Fruit fly (Drosophila melanogaster): ENCODE results near the gene CG32023.

Gene CG32023

DNA sequence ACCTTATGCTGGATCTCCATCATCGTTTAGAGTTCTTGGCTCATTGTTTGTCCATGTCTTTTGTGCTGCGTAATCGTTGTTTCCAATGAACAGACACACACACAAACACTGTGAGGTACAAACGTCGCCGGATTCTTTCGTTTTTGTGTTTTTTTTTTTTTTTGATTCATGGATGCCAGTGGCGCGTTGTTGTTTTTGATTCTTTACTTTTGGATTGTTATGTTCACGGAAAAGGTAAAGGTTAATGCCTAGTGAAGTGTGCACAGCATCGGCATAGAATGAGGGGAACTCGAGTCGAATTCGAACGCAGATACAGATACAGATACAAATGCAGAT, 29.5 kb upstream of the CG32023 start:
- no peak for TF ChIP-seq Met (GFP tag; optimal IDR thresholded peaks at IDR 0.05)
- TF ChIP-seq vri (GFP tag; optimal IDR thresholded peaks at IDR 0.05): peak; percentile 20
- TF ChIP-seq Sox15 (GFP tag; optimal IDR thresholded peaks at IDR 0.05): no peak
- TF ChIP-seq Hr38 (GFP tag; optimal IDR thresholded peaks at IDR 0.05): no peak
- no peak for TF ChIP-seq fd59A (GFP tag; optimal IDR thresholded peaks at IDR 0.05)
- TF ChIP-seq Smox (GFP tag; optimal IDR thresholded peaks at IDR 0.05): no peak

DNA sequence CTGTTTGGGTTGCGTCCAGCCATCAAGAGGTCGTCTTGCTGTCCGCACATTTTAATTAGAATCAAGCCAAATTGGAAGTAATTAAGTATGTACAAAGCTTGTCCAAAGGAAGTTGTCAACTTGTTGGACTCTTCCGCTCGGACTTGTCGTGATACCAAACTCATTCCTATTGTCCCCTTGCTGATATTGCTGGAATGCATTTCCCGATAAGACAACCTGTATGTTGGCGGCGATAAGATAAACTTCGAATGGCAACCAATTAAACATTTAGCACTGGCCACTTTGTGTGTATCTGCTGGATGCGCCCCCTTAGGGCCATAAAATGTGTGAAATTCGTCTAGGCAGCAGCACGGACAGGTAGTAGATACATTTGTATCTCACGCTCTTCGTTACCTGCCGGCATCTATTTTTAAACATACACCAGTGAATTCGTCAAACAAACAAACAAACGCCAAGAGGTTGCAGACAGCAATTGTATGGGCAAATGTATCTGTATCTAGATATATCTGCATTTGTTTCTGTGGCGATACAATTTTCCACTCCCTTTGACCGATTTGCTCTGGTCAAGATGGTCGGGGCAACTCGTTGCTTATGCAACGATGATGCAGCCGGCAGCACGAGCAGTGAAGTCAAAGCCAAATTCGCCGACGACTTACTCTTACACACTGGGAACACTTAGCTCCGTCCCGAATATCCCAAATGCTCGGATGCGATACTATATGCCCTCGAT, 28.9 kb upstream of the CG32023 start:
- TF ChIP-seq Eip78C (GFP tag) (peak; percentile 25), CG3032 (tag; optimal IDR thresholded peaks at IDR 0.05) (no peak), CG9139 (GFP tag; optimal IDR thresholded peaks at IDR 0.05) (no peak), OdsH (GFP tag; optimal IDR thresholded peaks at IDR 0.05) (no peak), CG6163 (GFP tag; IDR thresholded peaks at IDR 0.05) (no peak), Hr38 (GFP tag; optimal IDR thresholded peaks at IDR 0.05) (no peak), fd85E (GFP tag; optimal IDR thresholded peaks at IDR 0.05) (no peak)

DNA sequence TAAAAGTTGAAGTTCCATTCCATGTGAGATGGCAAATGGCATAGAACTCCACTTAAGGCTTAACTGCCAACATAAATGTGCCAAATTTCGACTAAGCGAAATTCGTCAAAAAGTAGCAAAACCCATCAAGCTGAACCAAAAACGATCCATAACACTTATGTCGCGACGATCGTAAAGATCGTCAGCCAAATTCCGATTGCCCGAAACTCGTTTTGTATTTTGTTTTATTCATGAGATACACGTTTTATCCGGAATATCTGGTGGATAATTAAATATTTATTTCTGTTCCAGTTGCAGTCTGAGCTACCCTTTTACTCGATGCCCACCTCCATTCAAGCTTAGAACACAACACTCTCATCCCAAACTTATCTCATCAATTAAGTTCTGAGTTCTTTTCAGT, 27.0 kb upstream of the CG32023 start:
- TF ChIP-seq Eip78C (GFP tag) (no peak), Sox15 (GFP tag; optimal IDR thresholded peaks at IDR 0.05) (no peak), CG11762 (GFP tag; optimal IDR thresholded peaks at IDR 0.05; ENCODE audit: insufficient read depth) (no peak), CG9139 (GFP tag; optimal IDR thresholded peaks at IDR 0.05) (no peak), CG6276 (GFP tag; optimal IDR thresholded peaks at IDR 0.05) (no peak), CG6808 (GFP tag; optimal IDR thresholded peaks at IDR 0.05) (no peak), CG3919 (GFP tag; optimal IDR thresholded peaks at IDR 0.05) (no peak), CG32006 (GFP tag; optimal IDR thresholded peaks at IDR 0.05) (no peak), CG1621 (tag; optimal IDR thresholded peaks at IDR 0.05) (no peak), esn (GFP tag; optimal IDR thresholded peaks at IDR 0.05) (no peak), Lpt (GFP tag; optimal IDR thresholded peaks at IDR 0.05) (no peak), Ets96B (tag; optimal IDR thresholded peaks at IDR 0.05) (no peak), fkh (GFP tag; optimal IDR thresholded peaks at IDR 0.05) (no peak), achi (GFP tag; optimal IDR thresholded peaks at IDR 0.05) (no peak), CG16779 (tag; optimal IDR thresholded peaks at IDR 0.05) (no peak), CG3032 (tag; optimal IDR thresholded peaks at IDR 0.05) (no peak), dsx (GFP tag; optimal IDR thresholded peaks at IDR 0.05; ENCODE audit: poor library complexity, severe bottlenecking) (no peak), Eip93F (GFP tag; optimal IDR thresholded peaks at IDR 0.05) (no peak)

DNA sequence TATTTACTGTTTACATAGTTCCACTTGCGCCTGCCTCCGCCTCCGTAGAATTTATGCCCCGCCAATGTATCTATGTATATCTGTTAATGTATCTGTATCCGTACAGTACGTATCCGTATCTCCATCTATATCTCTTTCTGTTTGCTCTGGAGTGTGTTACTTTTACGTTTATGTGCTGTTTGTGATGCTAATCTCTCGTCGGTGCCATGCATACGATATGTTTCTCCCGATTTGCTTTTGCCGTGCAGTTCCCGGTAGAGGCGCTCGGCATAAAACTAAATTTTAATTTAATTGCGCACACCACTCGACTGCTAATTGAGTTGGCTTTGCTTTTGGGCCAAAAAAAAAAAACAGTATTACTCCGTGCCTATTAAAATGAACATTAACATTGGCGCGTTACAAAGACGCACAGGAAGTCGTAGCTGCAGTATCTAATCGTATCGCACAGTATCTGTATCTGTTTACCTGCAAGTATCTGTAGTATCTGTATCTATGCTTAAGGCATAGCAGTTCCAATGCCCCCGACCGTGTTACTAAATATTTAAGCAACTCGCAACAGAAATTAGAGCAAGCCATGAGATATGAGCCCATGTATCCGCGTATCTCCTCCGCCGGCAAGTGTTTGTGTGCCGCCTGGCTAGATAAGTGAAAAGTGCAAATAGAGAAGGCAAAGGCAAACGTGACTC, 26.2 kb upstream of the CG32023 start:
- TF ChIP-seq CG11762 (GFP tag; optimal IDR thresholded peaks at IDR 0.05; ENCODE audit: insufficient read depth) (no peak), CG10631 (GFP tag; optimal IDR thresholded peaks at IDR 0.05) (no peak), Eip78C (GFP tag) (peak; percentile 69), fkh (GFP tag; optimal IDR thresholded peaks at IDR 0.05) (peak; percentile 57), Sox102F (GFP tag; optimal IDR thresholded peaks at IDR 0.05) (no peak), fd85E (GFP tag; optimal IDR thresholded peaks at IDR 0.05) (no peak), acj6 (GFP tag; optimal IDR thresholded peaks at IDR 0.05) (no peak)

DNA sequence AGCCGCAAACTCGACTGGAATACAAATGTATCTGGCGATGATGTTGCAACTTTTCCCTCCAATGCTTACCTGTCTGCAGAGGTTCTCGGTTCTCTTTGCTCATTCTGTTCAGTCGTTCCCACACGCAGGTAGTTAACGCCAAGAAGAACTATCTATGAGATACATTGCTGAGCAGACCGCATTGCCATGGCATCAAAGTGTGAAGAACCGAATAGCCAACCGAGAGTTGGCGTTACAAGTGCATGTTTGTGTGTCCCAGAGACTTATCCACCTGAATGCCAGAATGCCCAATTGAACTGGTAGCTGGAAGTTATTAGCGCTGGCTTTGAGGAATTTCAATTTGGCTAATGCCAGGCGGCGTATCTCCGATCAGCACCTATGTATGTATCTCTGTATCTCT, 25.6 kb upstream of the CG32023 start:
- no peak for TF ChIP-seq topi (GFP tag; optimal IDR thresholded peaks at IDR 0.05)
- no peak for TF ChIP-seq Blimp-1 (GFP tag; optimal IDR thresholded peaks at IDR 0.05)
- TF ChIP-seq Sox102F (GFP tag; optimal IDR thresholded peaks at IDR 0.05): no peak
- no peak for TF ChIP-seq Lpt (GFP tag; optimal IDR thresholded peaks at IDR 0.05)
- TF ChIP-seq Eip78C (GFP tag): peak; percentile 21
- no peak for TF ChIP-seq CG6276 (GFP tag; optimal IDR thresholded peaks at IDR 0.05)
- TF ChIP-seq CG34406 (GFP tag; optimal IDR thresholded peaks at IDR 0.05): no peak
